Fruit fly (Drosophila melanogaster): ENCODE data around the gene MTA1-like.

The MTA1-like gene

dm6 chr3R:5668928-5669739, 20.6 kb upstream of the MTA1-like start, which contains the start of the genes Xe7 and Atg17 (continued):
- peak; percentile 97 for TF ChIP-seq Gug (GFP tag; IDR thresholded peaks at IDR 0.05)
- peak; percentile 76 for TF ChIP-seq tup (GFP tag; optimal IDR thresholded peaks at IDR 0.05)
- peak; percentile 69 for TF ChIP-seq Nf-YB (GFP tag; optimal IDR thresholded peaks at IDR 0.05)
- TF ChIP-seq grn (GFP tag; optimal IDR thresholded peaks at IDR 0.05): no peak
- peak; percentile 3 to 86 for TF ChIP-seq bsh (GFP tag; optimal IDR thresholded peaks at IDR 0.05)
- peak; percentile 57 for TF ChIP-seq CG12744 (GFP tag; optimal IDR thresholded peaks at IDR 0.05)
- peak; percentile 69 for TF ChIP-seq Scr (GFP tag; IDR thresholded peaks at IDR 0.05; ENCODE audit: partially characterized antibody)
- TF ChIP-seq CG30431 (GFP tag; optimal IDR thresholded peaks at IDR 0.05): peak; percentile 86
- TF ChIP-seq CG8765 (GFP tag; IDR thresholded peaks at IDR 0.05): peak; percentile 72
- TF ChIP-seq amos (GFP tag; IDR thresholded peaks at IDR 0.05; ENCODE audit: partially characterized antibody): peak; percentile 59
- peak; percentile 66 for TF ChIP-seq CG3838 (GFP tag; optimal IDR thresholded peaks at IDR 0.05)
- peak; percentile 89 to 90 for TF ChIP-seq Hr51 (GFP tag; optimal IDR thresholded peaks at IDR 0.05)
- TF ChIP-seq ara (GFP tag; IDR thresholded peaks at IDR 0.05): peak; percentile 77
- TF ChIP-seq Rfx (GFP tag; IDR thresholded peaks at IDR 0.05): peak; percentile 94
- peak; percentile 85; the same call in 2 of the 3 replicates for TF ChIP-seq CG6175 (GFP tag; IDR thresholded peaks at IDR 0.05)
- TF ChIP-seq CG14050 (GFP tag; IDR thresholded peaks at IDR 0.05): peak; percentile 83
- no peak for TF ChIP-seq pita (GFP tag; optimal IDR thresholded peaks at IDR 0.05)
- TF ChIP-seq klu (GFP tag; IDR thresholded peaks at IDR 0.05): peak; percentile 94
- TF ChIP-seq CG4328 (GFP tag; optimal IDR thresholded peaks at IDR 0.05): peak; percentile 92
- peak; percentile 90 for TF ChIP-seq Aef1 (GFP tag; IDR thresholded peaks at IDR 0.05)
- TF ChIP-seq shn (GFP tag; optimal IDR thresholded peaks at IDR 0.05): peak; percentile 82
- peak; percentile 80 for TF ChIP-seq Poxn (GFP tag; IDR thresholded peaks at IDR 0.05)
- TF ChIP-seq Usf (GFP tag; optimal IDR thresholded peaks at IDR 0.05): peak; percentile 87
- TF ChIP-seq CG8944 (GFP tag; optimal IDR thresholded peaks at IDR 0.05): peak; percentile 92
- TF ChIP-seq CG11398 (GFP tag; optimal IDR thresholded peaks at IDR 0.05): peak; percentile 30
- TF ChIP-seq dpn (GFP tag; optimal IDR thresholded peaks at IDR 0.05): peak; percentile 92 to 95
- peak; percentile 96 for TF ChIP-seq CG10543 (GFP tag; optimal IDR thresholded peaks at IDR 0.05)
- peak; percentile 95 for TF ChIP-seq row (GFP tag; IDR thresholded peaks at IDR 0.05)
- peak; percentile 64 for TF ChIP-seq corto (GFP tag; optimal IDR thresholded peaks at IDR 0.05)
- peak; percentile 90 for TF ChIP-seq twi (tag; optimal IDR thresholded peaks at IDR 0.05)
- peak; percentile 56; the same call in 1 of the 2 replicates for TF ChIP-seq onecut (GFP tag; IDR thresholded peaks at IDR 0.05)
- peak; percentile 90 for TF ChIP-seq CG14667 (GFP tag; IDR thresholded peaks at IDR 0.05)
- TF ChIP-seq CG15011 (GFP tag; optimal IDR thresholded peaks at IDR 0.05): peak; percentile 77
- TF ChIP-seq HHEX (GFP tag; optimal IDR thresholded peaks at IDR 0.05): peak; percentile 85
- peak; percentile 40; the same call in 1 of the 2 replicates for TF ChIP-seq CG13287 (GFP tag; IDR thresholded peaks at IDR 0.05; ENCODE audit: partially characterized antibody)
- TF ChIP-seq ind (GFP tag; optimal IDR thresholded peaks at IDR 0.05): peak; percentile 96
- TF ChIP-seq CG9876 (GFP tag; optimal IDR thresholded peaks at IDR 0.05): peak; percentile 87
- TF ChIP-seq Side (GFP tag; optimal IDR thresholded peaks at IDR 0.05): peak; percentile 62
- peak; percentile 95 for TF ChIP-seq Ptx1 (GFP tag; IDR thresholded peaks at IDR 0.05)
- TF ChIP-seq Blimp-1 (GFP tag; optimal IDR thresholded peaks at IDR 0.05): peak; percentile 83
- TF ChIP-seq disco-r (GFP tag; optimal IDR thresholded peaks at IDR 0.05): peak; percentile 71
- peak; percentile 32 for TF ChIP-seq Hr39 (optimal IDR thresholded peaks at IDR 0.05)
- peak; percentile 63 for TF ChIP-seq Ravus (GFP tag; IDR thresholded peaks at IDR 0.05)
- peak; percentile 58 for TF ChIP-seq HLH4C (GFP tag; IDR thresholded peaks at IDR 0.05; ENCODE audit: partially characterized antibody)
- TF ChIP-seq CG1603 (tag; optimal IDR thresholded peaks at IDR 0.05): peak; percentile 74
- peak; percentile 92 for TF ChIP-seq BEAF-32 (GFP tag; optimal IDR thresholded peaks at IDR 0.05)
- TF ChIP-seq CG18619 (GFP tag; optimal IDR thresholded peaks at IDR 0.05): peak; percentile 92
- TF ChIP-seq CG10431 (GFP tag; optimal IDR thresholded peaks at IDR 0.05): peak; percentile 18
- TF ChIP-seq Dp (GFP tag; optimal IDR thresholded peaks at IDR 0.05): peak; percentile 13
